Fruit fly (Drosophila melanogaster) whole organism, pupa: ENCODE results near the gene CG4658.
A peak's percentile ranks its signal among the peaks of the same experiment; 100 is the strongest.

Source experiments
- Snoo ChIP-seq: fragments of 200-800 bp; sonication (Bioruptor generic); optimal IDR thresholded peaks from 3 replicates; lab custom pipeline; 2017; ENCODE audit warnings: missing biosample characterization, mild to moderate bottlenecking, missing genetic modification characterization, inconsistent platforms
- fd96Ca ChIP-seq: fragments of 200-800 bp; sonication (Bioruptor generic); IDR thresholded peaks from 3 replicates; pipeline ENCODE4 v1.3.6; 2022; ENCODE audit warnings: missing biosample characterization, missing genetic modification characterization

- TF ChIP-seq Snoo (tag; lab: Kevin White, UChicago) (no peak), fd96Ca (peak; percentile 70)
Measured at dm6 chr2L:9947265-9947664, 9.7 kb upstream of the CG4658 start, which contains the start of gene CG5853.
